Worm (Caenorhabditis elegans): ENCODE measurements around the gene C06H5.14.

- no peak for TF ChIP-seq hlh-26 (GFP tag; conservative IDR thresholded peaks at IDR 0.05)
- 0 out of 2 replicates have a peak, but pooled peaks have one; percentile 17 for TF ChIP-seq ceh-100 (GFP tag; IDR thresholded peaks at IDR 0.05)
- TF ChIP-seq lin-35 (GFP tag; optimal IDR thresholded peaks at IDR 0.05): peak in 1 of 3 experiments; percentile 70
- peak; percentile 32 for TF ChIP-seq snpc-4 (GFP tag; optimal IDR thresholded peaks at IDR 0.05)
- peak; percentile 30 to 83 (median 70) for TF ChIP-seq snpc-4 (tag; optimal IDR thresholded peaks at IDR 0.05)
- peak; percentile 90 for TF ChIP-seq ekl-4 (GFP tag; IDR thresholded peaks at IDR 0.05)
- TF ChIP-seq cebp-1 (GFP tag; IDR thresholded peaks at IDR 0.05): peak; percentile 71; the same call in 1 of the 2 replicates
- TF ChIP-seq cebp-1 (tag; optimal IDR thresholded peaks at IDR 0.05): peak; percentile 91
- peak; percentile 83; the same call in 1 of the 2 replicates for TF ChIP-seq Y53G8AR.9 (GFP tag; conservative IDR thresholded peaks at IDR 0.05)
- peak; percentile 32 for TF ChIP-seq zim-3 (tag; optimal IDR thresholded peaks at IDR 0.05)
- no peak for TF ChIP-seq snpc-1.3 (tag; optimal IDR thresholded peaks at IDR 0.05; ENCODE audit: insufficient read depth)
- TF ChIP-seq aptf-2 (GFP tag; conservative IDR thresholded peaks at IDR 0.05): no peak
- TF ChIP-seq F52B5.7 (tag; optimal IDR thresholded peaks at IDR 0.05): peak; percentile 83
Measured at ce11 chrV:17951172-17951999, 47.5 kb downstream of the C06H5.14 start, which contains the start of gene Y59A8B.24.
